Worm (Caenorhabditis elegans) whole organism, L2 larva: Measurements from ENCODE around the gene cut-1.

Experiments
- lin-13 ChIP-seq: fragments of 150-350 bp; optimal IDR thresholded peaks from 2 replicates; lab custom pipeline; 2014; ENCODE audit warnings: missing biosample characterization, missing genetic modification reagents, missing genetic modification characterization
- mab-5 ChIP-seq: fragments of 150-350 bp; optimal IDR thresholded peaks from 2 replicates; lab custom pipeline; 2014; ENCODE audit warnings: missing biosample characterization, missing genetic modification characterization
- nhr-77 ChIP-seq: fragments of 150-350 bp; optimal IDR thresholded peaks from 2 replicates; lab custom pipeline; 2014; ENCODE audit warnings: missing biosample characterization, missing genetic modification characterization
- unc-62 ChIP-seq: fragments of 150-350 bp; optimal IDR thresholded peaks from 2 replicates; lab custom pipeline; 2014; ENCODE audit warnings: missing biosample characterization, missing genetic modification reagents, missing genetic modification characterization

- TF ChIP-seq unc-62 (GFP tag; lab: Kevin White, UChicago): no peak
- no peak for TF ChIP-seq lin-13 (GFP tag; lab: Kevin White, UChicago)
- no peak for TF ChIP-seq nhr-77 (tag; lab: Kevin White, UChicago)
- TF ChIP-seq mab-5 (tag; lab: Kevin White, UChicago): no peak
Observed at ce11 chrII:11283803-11284202, 14.9 kb downstream of the cut-1 start.
